In genomic region chrIV:9735750-9736149, ce11 we compare ENCODE assay signal across 6 worm cellular contexts.
TF ChIP-seq lines count a peak whose summit lies in the region.

No protein-coding gene starts in this region.

TF ChIP-seq in whole organism, L1 larva, 84 proteins besides CTCF, POLR2A, EP300 and RAD21 (continues in another document):
- TF ChIP-seq nhr-71 (tag; optimal IDR thresholded peaks at IDR 0.05; lab: Kevin White, UChicago): peak; percentile 63
- TF ChIP-seq blmp-1 (tag; optimal IDR thresholded peaks at IDR 0.05; lab: Kevin White, UChicago): peak; percentile 85
- TF ChIP-seq efl-3 (GFP tag; optimal IDR thresholded peaks at IDR 0.05; lab: Kevin White, UChicago): no peak
- no peak for TF ChIP-seq nhr-237 (tag; optimal IDR thresholded peaks at IDR 0.05; lab: Kevin White, UChicago)
- no peak for TF ChIP-seq sup-37 (GFP tag; optimal IDR thresholded peaks at IDR 0.05; lab: Kevin White, UChicago)
- no peak for TF ChIP-seq snpc-4 (tag; optimal IDR thresholded peaks at IDR 0.05; lab: Kevin White, UChicago)
- no peak for TF ChIP-seq sox-4 (tag; optimal IDR thresholded peaks at IDR 0.05; lab: Kevin White, UChicago)
- TF ChIP-seq snu-23 (GFP tag; optimal IDR thresholded peaks at IDR 0.05; lab: Kevin White, UChicago): peak; percentile 30
- peak; percentile 27 to 35 for TF ChIP-seq lsy-2 (tag; optimal IDR thresholded peaks at IDR 0.05; lab: Kevin White, UChicago)
- peak; percentile 50 for TF ChIP-seq elt-2 (tag; optimal IDR thresholded peaks at IDR 0.05; lab: Kevin White, UChicago)
- TF ChIP-seq tlp-1 (tag; optimal IDR thresholded peaks at IDR 0.05; lab: Kevin White, UChicago): no peak
- TF ChIP-seq rnt-1 (tag; optimal IDR thresholded peaks at IDR 0.05; lab: Kevin White, UChicago): peak; percentile 24
- TF ChIP-seq elt-3 (tag; optimal IDR thresholded peaks at IDR 0.05; lab: Kevin White, UChicago): peak in 5 of 6 experiments; percentile 28 to 82 (median 45)
- peak; percentile 7 for TF ChIP-seq pqm-1 (tag; optimal IDR thresholded peaks at IDR 0.05; lab: Kevin White, UChicago)
- peak; percentile 52 for TF ChIP-seq nhr-20 (tag; optimal IDR thresholded peaks at IDR 0.05; lab: Kevin White, UChicago)

TF ChIP-seq in whole organism, L2 larva, 48 proteins besides CTCF, POLR2A, EP300 and RAD21 (continues in another document):
- TF ChIP-seq unc-39 (tag; optimal IDR thresholded peaks at IDR 0.05; lab: Kevin White, UChicago) (no peak), lin-39 (tag; optimal IDR thresholded peaks at IDR 0.05; lab: Kevin White, UChicago) (no peak), lsy-2 (tag; optimal IDR thresholded peaks at IDR 0.05; lab: Kevin White, UChicago) (peak in 1 of 2 experiments; percentile 63), snpc-4 (tag; optimal IDR thresholded peaks at IDR 0.05; lab: Kevin White, UChicago) (no peak), C34F6.9 (tag; optimal IDR thresholded peaks at IDR 0.05; lab: Kevin White, UChicago) (peak; percentile 3), mab-5 (tag; optimal IDR thresholded peaks at IDR 0.05; lab: Kevin White, UChicago) (peak; percentile 31), blmp-1 (tag; optimal IDR thresholded peaks at IDR 0.05; lab: Kevin White, UChicago; ENCODE audit: insufficient read depth) (peak; percentile 37), fos-1 (tag; optimal IDR thresholded peaks at IDR 0.05; lab: Kevin White, UChicago) (peak; percentile 92), dmd-4 (tag; optimal IDR thresholded peaks at IDR 0.05; lab: Kevin White, UChicago) (no peak), ztf-11 (tag; optimal IDR thresholded peaks at IDR 0.05; lab: Kevin White, UChicago) (no peak), sma-9 (GFP tag; optimal IDR thresholded peaks at IDR 0.05; lab: Kevin White, UChicago) (peak; percentile 67), sma-9 (tag; optimal IDR thresholded peaks at IDR 0.05; lab: Kevin White, UChicago) (no peak), sem-4 (tag; optimal IDR thresholded peaks at IDR 0.05; lab: Kevin White, UChicago) (no peak), sma-3 (GFP tag; optimal IDR thresholded peaks at IDR 0.05; lab: Kevin White, UChicago) (peak; percentile 3), nhr-11 (tag; optimal IDR thresholded peaks at IDR 0.05; lab: Kevin White, UChicago) (no peak), nhr-129 (tag; optimal IDR thresholded peaks at IDR 0.05; lab: Kevin White, UChicago) (peak; percentile 33)

TF ChIP-seq in whole organism, L3 larva, 47 proteins besides CTCF, POLR2A, EP300 and RAD21:
- no peak for TF ChIP-seq ztf-4 (tag; optimal IDR thresholded peaks at IDR 0.05; lab: Kevin White, UChicago)
- TF ChIP-seq ceh-28 (tag; optimal IDR thresholded peaks at IDR 0.05; lab: Kevin White, UChicago): peak; percentile 4
- TF ChIP-seq eor-1 (tag; optimal IDR thresholded peaks at IDR 0.05; lab: Kevin White, UChicago): no peak
- TF ChIP-seq ceh-82 (tag; optimal IDR thresholded peaks at IDR 0.05; lab: Kevin White, UChicago): no peak
- TF ChIP-seq pqm-1 (tag; optimal IDR thresholded peaks at IDR 0.05; lab: Kevin White, UChicago): peak; percentile 64
- TF ChIP-seq unc-62 (GFP tag; optimal IDR thresholded peaks at IDR 0.05; lab: Kevin White, UChicago): no peak
- TF ChIP-seq nfya-1 (tag; optimal IDR thresholded peaks at IDR 0.05; lab: Kevin White, UChicago; ENCODE audit: insufficient read depth): peak; percentile 35
- no peak for TF ChIP-seq snpc-4 (tag; optimal IDR thresholded peaks at IDR 0.05; lab: Kevin White, UChicago)
- no peak for TF ChIP-seq elt-3 (tag; optimal IDR thresholded peaks at IDR 0.05; lab: Kevin White, UChicago)
- TF ChIP-seq nhr-12 (tag; optimal IDR thresholded peaks at IDR 0.05; lab: Kevin White, UChicago): no peak
- TF ChIP-seq elt-2 (tag; optimal IDR thresholded peaks at IDR 0.05; lab: Kevin White, UChicago): peak; percentile 75
- no peak for TF ChIP-seq mdl-1 (tag; optimal IDR thresholded peaks at IDR 0.05; lab: Kevin White, UChicago)
- TF ChIP-seq elt-1 (tag; optimal IDR thresholded peaks at IDR 0.05; lab: Kevin White, UChicago): no peak
TF ChIP-seq in whole organism, L3 larva: peak in this region for 4.

TF ChIP-seq in whole organism, L4 larva, 104 proteins besides CTCF, POLR2A, EP300 and RAD21 (continues in another document):
- TF ChIP-seq zip-2 (tag; optimal IDR thresholded peaks at IDR 0.05; lab: Kevin White, UChicago) (no peak), pqm-1 (tag; optimal IDR thresholded peaks at IDR 0.05; lab: Kevin White, UChicago) (peak; percentile 52), mxl-2 (GFP tag; conservative IDR thresholded peaks at IDR 0.05; lab: Robert Waterston, UW) (no peak), aha-1 (tag; lab: Kevin White, UChicago) (peak; percentile 94), unc-39 (tag; optimal IDR thresholded peaks at IDR 0.05; lab: Kevin White, UChicago) (no peak), daf-16 (GFP tag; optimal IDR thresholded peaks at IDR 0.05; lab: Kevin White, UChicago) (peak in 1 of 2 experiments; percentile 69), daf-16 (tag; optimal IDR thresholded peaks at IDR 0.05; lab: Kevin White, UChicago) (peak; percentile 97), T26A8.4 (GFP tag; IDR thresholded peaks at IDR 0.05; lab: Robert Waterston, UW) (no peak), madf-9 (GFP tag; conservative IDR thresholded peaks at IDR 0.05; lab: Robert Waterston, UW) (no peak), nhr-111 (GFP tag; optimal IDR thresholded peaks at IDR 0.05; lab: Kevin White, UChicago) (no peak), nhr-28 (tag; optimal IDR thresholded peaks at IDR 0.05; lab: Kevin White, UChicago) (peak; percentile 72), dmd-6 (GFP tag; IDR thresholded peaks at IDR 0.05; lab: Robert Waterston, UW) (peak; percentile 57; the same call in 1 of the 2 replicates), dve-1 (tag; optimal IDR thresholded peaks at IDR 0.05; lab: Kevin White, UChicago; ENCODE audit: insufficient read depth) (peak; percentile 76), nhr-77 (tag; optimal IDR thresholded peaks at IDR 0.05; lab: Kevin White, UChicago) (peak; percentile 13), mep-1 (tag; optimal IDR thresholded peaks at IDR 0.05; lab: Kevin White, UChicago) (peak; percentile 17), duxl-1 (tag; optimal IDR thresholded peaks at IDR 0.05; lab: Kevin White, UChicago; ENCODE audit: poor library complexity) (no peak), ztf-7 (tag; optimal IDR thresholded peaks at IDR 0.05; lab: Kevin White, UChicago) (no peak)

TF ChIP-seq in whole organism, late embryonic, 69 proteins besides CTCF, POLR2A, EP300 and RAD21:
- TF ChIP-seq ceh-18 (tag; optimal IDR thresholded peaks at IDR 0.05; lab: Kevin White, UChicago): no peak
- no peak for TF ChIP-seq pros-1 (tag; optimal IDR thresholded peaks at IDR 0.05; lab: Kevin White, UChicago)
- TF ChIP-seq npax-4 (tag; optimal IDR thresholded peaks at IDR 0.05; lab: Kevin White, UChicago): no peak
- peak; percentile 64 for TF ChIP-seq elt-2 (tag; optimal IDR thresholded peaks at IDR 0.05; lab: Kevin White, UChicago)
- TF ChIP-seq C38D4.7 (GFP tag; optimal IDR thresholded peaks at IDR 0.05; lab: Kevin White, UChicago): no peak

TF ChIP-seq in whole organism, young adult, 124 proteins besides CTCF, POLR2A, EP300 and RAD21:
- no peak for TF ChIP-seq snpc-1.1 (tag; optimal IDR thresholded peaks at IDR 0.05; lab: Kevin White, UChicago; ENCODE audit: insufficient read depth)
- peak; percentile 30 for TF ChIP-seq attf-5 (GFP tag; optimal IDR thresholded peaks at IDR 0.05; lab: Kevin White, UChicago)
- peak; percentile 49 for TF ChIP-seq nhr-80 (tag; optimal IDR thresholded peaks at IDR 0.05; lab: Kevin White, UChicago)
- TF ChIP-seq xnd-1 (tag; optimal IDR thresholded peaks at IDR 0.05; lab: Kevin White, UChicago): no peak
- TF ChIP-seq cebp-1 (GFP tag; IDR thresholded peaks at IDR 0.05; lab: Robert Waterston, UW): peak; percentile 24; the same call in 1 of the 2 replicates
- peak; percentile 77 for TF ChIP-seq cebp-1 (tag; optimal IDR thresholded peaks at IDR 0.05; lab: Kevin White, UChicago)
- 0 out of 2 replicates have a peak, but pooled peaks have one; percentile 17 for TF ChIP-seq nfyb-1 (GFP tag; IDR thresholded peaks at IDR 0.05; lab: Robert Waterston, UW)
